Worm (Caenorhabditis elegans): ENCODE measurements around the gene snb-1.
A peak's percentile ranks its signal among the peaks of the same experiment; 100 is the strongest.

Gene snb-1

DNA sequence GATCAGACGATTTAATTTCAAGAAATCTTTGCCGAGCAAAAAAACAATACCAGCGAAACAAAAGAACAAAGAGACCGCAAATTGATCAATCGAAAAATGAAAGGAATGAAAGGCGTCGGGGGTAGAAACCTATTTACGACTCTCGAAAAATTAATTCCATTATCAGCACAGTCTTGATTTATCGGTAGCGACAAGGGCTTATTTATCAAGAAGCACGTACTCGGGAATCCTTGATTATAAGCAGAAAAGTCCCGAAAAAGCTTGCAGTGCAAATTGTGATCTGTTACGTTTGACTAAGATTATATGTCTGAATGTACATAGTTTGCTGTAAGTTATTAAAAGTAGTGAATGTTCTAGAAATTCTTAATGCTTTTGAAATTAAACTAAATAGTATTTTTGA, 10.3 kb upstream of the snb-1 start:
- TF ChIP-seq unc-62 (GFP tag; optimal IDR thresholded peaks at IDR 0.05) (no peak), sem-2 (GFP tag; optimal IDR thresholded peaks at IDR 0.05) (no peak), nhr-237 (tag; optimal IDR thresholded peaks at IDR 0.05) (no peak), ceh-83 (GFP tag; optimal IDR thresholded peaks at IDR 0.05) (no peak), snpc-4 (tag; optimal IDR thresholded peaks at IDR 0.05) (no peak)

ce11 chrV:6665751-6666150, 9.4 kb upstream of the snb-1 start, which contains the start of gene pmp-5:
TSS of gene pmp-5 (minus strand) at chrV:6665813.
- no peak for TF ChIP-seq bed-3 (GFP tag; optimal IDR thresholded peaks at IDR 0.05)
- no peak for TF ChIP-seq ztf-11 (tag; optimal IDR thresholded peaks at IDR 0.05)
- no peak for TF ChIP-seq mep-1 (tag; optimal IDR thresholded peaks at IDR 0.05)
- no peak for TF ChIP-seq flh-1 (GFP tag; optimal IDR thresholded peaks at IDR 0.05)
- TF ChIP-seq sem-2 (GFP tag; optimal IDR thresholded peaks at IDR 0.05): no peak

DNA sequence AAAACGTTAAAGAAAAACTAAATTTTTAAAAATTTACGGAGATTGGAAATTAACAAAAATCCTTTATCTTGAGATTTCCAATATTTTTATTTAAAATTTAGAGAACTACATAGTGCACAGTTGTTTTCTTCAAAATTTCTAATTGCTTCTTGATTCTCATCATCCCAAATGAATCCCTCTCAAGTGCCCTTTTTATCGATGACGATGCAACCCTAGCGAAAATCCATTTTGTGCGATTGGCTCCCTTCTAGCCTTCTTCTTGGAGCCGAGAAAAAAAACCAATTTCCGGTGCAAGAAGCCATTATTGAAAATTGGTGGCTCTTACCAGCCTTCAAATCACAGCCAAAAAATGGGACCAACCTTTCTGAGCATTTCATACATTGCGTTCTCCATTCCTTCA, 6.2 kb upstream of the snb-1 start:
- TF ChIP-seq M03D4.4 (tag; optimal IDR thresholded peaks at IDR 0.05): no peak
- TF ChIP-seq nhr-237 (tag; optimal IDR thresholded peaks at IDR 0.05): no peak
- TF ChIP-seq nhr-2 (tag; optimal IDR thresholded peaks at IDR 0.05): no peak
- no peak for TF ChIP-seq pha-4 (tag; optimal IDR thresholded peaks at IDR 0.05)
- TF ChIP-seq bed-3 (GFP tag; optimal IDR thresholded peaks at IDR 0.05): no peak
- TF ChIP-seq snpc-4 (tag; optimal IDR thresholded peaks at IDR 0.05): no peak
- no peak for TF ChIP-seq ztf-11 (tag; optimal IDR thresholded peaks at IDR 0.05)
- no peak for TF ChIP-seq unc-120 (tag; optimal IDR thresholded peaks at IDR 0.05; ENCODE audit: poor library complexity, severe bottlenecking)
- no peak for TF ChIP-seq lin-13 (tag; optimal IDR thresholded peaks at IDR 0.05)
- TF ChIP-seq blmp-1 (tag; optimal IDR thresholded peaks at IDR 0.05): no peak
- TF ChIP-seq cnd-1 (tag; optimal IDR thresholded peaks at IDR 0.05): no peak
- TF ChIP-seq nhr-76 (tag; optimal IDR thresholded peaks at IDR 0.05): no peak
- no peak for TF ChIP-seq nhr-12 (tag; optimal IDR thresholded peaks at IDR 0.05)
- TF ChIP-seq hlh-1 (tag; optimal IDR thresholded peaks at IDR 0.05): no peak
- TF ChIP-seq ceh-83 (GFP tag; optimal IDR thresholded peaks at IDR 0.05): no peak
- no peak for TF ChIP-seq flh-1 (GFP tag; optimal IDR thresholded peaks at IDR 0.05)
- no peak for TF ChIP-seq elt-3 (tag; optimal IDR thresholded peaks at IDR 0.05)
- no peak for TF ChIP-seq unc-62 (GFP tag; optimal IDR thresholded peaks at IDR 0.05)
- TF ChIP-seq ceh-43 (GFP tag; optimal IDR thresholded peaks at IDR 0.05): no peak
- TF ChIP-seq lin-32 (GFP tag; optimal IDR thresholded peaks at IDR 0.05): no peak

DNA sequence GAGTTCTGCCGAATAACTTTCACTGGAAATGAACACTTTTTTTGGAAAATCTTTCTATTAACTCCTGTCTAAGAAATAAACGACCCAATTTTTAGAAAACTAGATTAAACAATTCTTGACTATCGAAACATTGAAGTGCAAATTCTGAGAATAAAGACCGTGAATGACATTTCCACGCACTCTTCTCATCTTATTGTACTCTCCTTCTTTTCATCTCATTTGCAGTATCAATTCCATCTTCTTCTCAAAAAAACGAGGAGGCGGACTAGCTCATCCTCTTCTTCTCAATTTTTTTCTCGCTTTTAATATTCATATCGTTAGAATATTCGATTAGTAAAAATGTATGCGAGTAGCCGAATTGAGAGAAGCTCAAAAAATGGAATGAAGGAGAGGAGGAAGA, 5.4 kb upstream of the snb-1 start:
- TF ChIP-seq mls-2 (tag; optimal IDR thresholded peaks at IDR 0.05) (no peak), ces-1 (GFP tag; optimal IDR thresholded peaks at IDR 0.05) (peak; percentile 25)

ce11 chrV:6659533-6659932, 3.2 kb upstream of the snb-1 start:
- TF ChIP-seq flh-1 (GFP tag; optimal IDR thresholded peaks at IDR 0.05) (no peak), ztf-11 (tag; optimal IDR thresholded peaks at IDR 0.05) (no peak), unc-120 (tag; optimal IDR thresholded peaks at IDR 0.05; ENCODE audit: poor library complexity, severe bottlenecking) (no peak), unc-39 (tag; optimal IDR thresholded peaks at IDR 0.05) (no peak), elt-3 (tag; optimal IDR thresholded peaks at IDR 0.05) (no peak), ces-1 (GFP tag; optimal IDR thresholded peaks at IDR 0.05) (no peak), mep-1 (tag; optimal IDR thresholded peaks at IDR 0.05) (no peak), pha-4 (tag; optimal IDR thresholded peaks at IDR 0.05) (no peak), tbx-8 (GFP tag; optimal IDR thresholded peaks at IDR 0.05) (no peak), ceh-39 (tag; optimal IDR thresholded peaks at IDR 0.05) (no peak), elt-1 (tag; optimal IDR thresholded peaks at IDR 0.05; ENCODE audit: borderline replicate concordance, insufficient read depth) (no peak), nhr-76 (tag; optimal IDR thresholded peaks at IDR 0.05) (no peak), M03D4.4 (tag; optimal IDR thresholded peaks at IDR 0.05) (no peak), sptf-1 (tag; optimal IDR thresholded peaks at IDR 0.05) (no peak), mab-5 (tag; optimal IDR thresholded peaks at IDR 0.05) (no peak)

DNA sequence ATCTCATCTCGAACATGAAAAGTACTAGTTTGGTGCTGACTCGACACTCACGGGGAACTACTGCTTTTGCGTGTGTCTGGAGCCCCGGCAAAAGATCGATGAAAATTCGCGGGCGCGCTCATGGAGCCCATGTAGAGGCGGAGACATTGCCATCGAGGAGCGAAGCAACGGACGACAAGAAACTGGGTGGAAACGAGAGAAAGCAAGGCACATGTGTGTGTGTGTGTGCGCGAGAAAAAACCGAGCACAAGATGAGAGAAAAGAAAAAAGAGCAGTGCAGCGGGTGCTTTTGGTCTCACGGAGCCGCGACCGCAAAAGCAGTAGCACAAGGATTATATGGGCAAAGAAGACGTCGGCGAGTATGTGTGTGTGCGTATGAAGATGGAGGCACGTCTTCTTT, 2.5 kb upstream of the snb-1 start:
- peak; percentile 50 for TF ChIP-seq mep-1 (tag; optimal IDR thresholded peaks at IDR 0.05)
- TF ChIP-seq elt-3 (tag; optimal IDR thresholded peaks at IDR 0.05): no peak
- no peak for TF ChIP-seq M03D4.4 (tag; optimal IDR thresholded peaks at IDR 0.05)
- TF ChIP-seq sptf-1 (tag; optimal IDR thresholded peaks at IDR 0.05): peak; percentile 14
- TF ChIP-seq nhr-28 (tag; optimal IDR thresholded peaks at IDR 0.05): no peak
- no peak for TF ChIP-seq zip-8 (tag; optimal IDR thresholded peaks at IDR 0.05)
- no peak for TF ChIP-seq lin-13 (tag; optimal IDR thresholded peaks at IDR 0.05)

All from whole organism, mixed stage, embryonic.